Fruit fly (Drosophila melanogaster): ENCODE data around the gene CG14073.

DNA sequence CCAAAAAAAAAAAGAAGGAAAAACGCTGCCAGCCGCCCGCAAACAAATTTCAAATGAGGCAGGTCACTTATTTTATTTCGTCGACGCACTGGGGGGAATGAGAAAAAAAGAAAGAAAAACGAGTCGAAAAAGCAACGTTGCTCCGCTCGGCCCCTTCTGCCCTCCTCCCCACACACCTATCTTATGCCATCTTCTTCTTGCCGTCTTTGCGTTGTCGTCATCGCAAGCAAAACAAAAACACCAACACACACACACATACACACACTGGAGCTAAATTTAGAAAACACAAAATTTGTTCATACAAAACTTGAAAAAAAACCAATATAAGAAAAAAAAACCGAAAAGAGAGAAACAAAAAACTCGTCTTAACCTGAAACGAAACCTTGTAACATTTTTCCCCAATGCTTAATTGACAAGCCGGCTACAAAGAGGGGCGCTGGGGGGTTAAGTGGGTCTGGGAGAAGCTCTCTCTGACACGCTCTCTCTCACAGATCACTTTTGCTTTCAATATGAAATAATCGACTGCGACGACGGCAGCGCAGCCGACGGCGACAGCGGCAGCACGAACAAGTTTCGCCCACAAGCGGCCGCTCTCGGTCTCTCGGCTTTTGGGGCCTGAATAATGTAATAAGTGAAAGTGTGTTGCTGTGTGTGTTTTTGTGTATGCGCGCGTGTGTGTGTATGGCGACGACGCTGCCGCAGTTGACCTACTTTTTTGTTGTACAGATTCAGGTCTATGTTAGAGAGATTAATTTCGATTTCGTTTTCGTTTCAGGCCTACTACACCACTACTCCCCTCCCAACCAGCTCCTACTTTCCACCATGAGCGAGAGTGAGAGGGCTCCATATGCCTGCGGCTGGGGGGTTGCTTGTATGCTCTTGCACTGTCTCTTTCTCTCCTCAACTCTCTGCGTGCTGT, 49.1 kb downstream of the CG14073 start:
- TF ChIP-seq wek (GFP tag; optimal IDR thresholded peaks at IDR 0.05) (no peak), CG1602 (GFP tag; optimal IDR thresholded peaks at IDR 0.05) (no peak), row (GFP tag; IDR thresholded peaks at IDR 0.05) (peak; percentile 21; the same call in 1 of the 3 replicates), CG15011 (GFP tag; optimal IDR thresholded peaks at IDR 0.05) (no peak), CG7556 (GFP tag; optimal IDR thresholded peaks at IDR 0.05) (no peak), Deaf1 (tag; optimal IDR thresholded peaks at IDR 0.05) (peak; percentile 85), CG2875 (GFP tag; optimal IDR thresholded peaks at IDR 0.05) (no peak), pnt (GFP tag; optimal IDR thresholded peaks at IDR 0.05) (no peak)

All from whole organism, embryonic.